Fruit fly (Drosophila melanogaster): ENCODE results near the gene cana.

The cana gene

dm6 chr2L:11269632-11269965 lies at the start of gene cana:
TSS of gene cana (plus strand) at chr2L:11269780.
- TF ChIP-seq psq (optimal IDR thresholded peaks at IDR 0.05), result no peak
- no peak for TF ChIP-seq pan (optimal IDR thresholded peaks at IDR 0.05)
- no peak for TF ChIP-seq Dll (optimal IDR thresholded peaks at IDR 0.05)
- no peak for TF ChIP-seq CG8478 (optimal IDR thresholded peaks at IDR 0.05)

- TF ChIP-seq usp (GFP tag; optimal IDR thresholded peaks at IDR 0.05) (no peak), EcR (GFP tag; optimal IDR thresholded peaks at IDR 0.05) (no peak)
These were observed 48.8 kb upstream of the cana start for dm6 chr2L:11220783-11221182.

- peak; percentile 60 for TF ChIP-seq Dll (optimal IDR thresholded peaks at IDR 0.05)
- TF ChIP-seq EcR (GFP tag; optimal IDR thresholded peaks at IDR 0.05), result no peak
These were observed 48.3 kb upstream of the cana start for dm6 chr2L:11221296-11221698.

- TF ChIP-seq usp (GFP tag; optimal IDR thresholded peaks at IDR 0.05) (no peak), EcR (GFP tag; optimal IDR thresholded peaks at IDR 0.05) (no peak), Dll (optimal IDR thresholded peaks at IDR 0.05) (no peak), CG8478 (optimal IDR thresholded peaks at IDR 0.05) (no peak), psq (optimal IDR thresholded peaks at IDR 0.05) (no peak), pan (optimal IDR thresholded peaks at IDR 0.05) (no peak)
These were observed 47.5 kb upstream of the cana start for dm6 chr2L:11222079-11222478.

dm6 chr2L:11224443-11224842 lies 45.1 kb upstream of the cana start:
- TF ChIP-seq psq (optimal IDR thresholded peaks at IDR 0.05) (no peak), usp (GFP tag; optimal IDR thresholded peaks at IDR 0.05) (no peak), Dll (optimal IDR thresholded peaks at IDR 0.05) (no peak), EcR (GFP tag; optimal IDR thresholded peaks at IDR 0.05) (no peak), pan (optimal IDR thresholded peaks at IDR 0.05) (no peak), CG8478 (optimal IDR thresholded peaks at IDR 0.05) (no peak)

- TF ChIP-seq pan (optimal IDR thresholded peaks at IDR 0.05), result no peak
- TF ChIP-seq Dll (optimal IDR thresholded peaks at IDR 0.05), result no peak
- no peak for TF ChIP-seq usp (GFP tag; optimal IDR thresholded peaks at IDR 0.05)
- TF ChIP-seq CG8478 (optimal IDR thresholded peaks at IDR 0.05), result no peak
- no peak for TF ChIP-seq psq (optimal IDR thresholded peaks at IDR 0.05)
- TF ChIP-seq EcR (GFP tag; optimal IDR thresholded peaks at IDR 0.05), result no peak
These were observed 43.5 kb upstream of the cana start for dm6 chr2L:11226035-11226434.

dm6 chr2L:11227258-11227657 lies 42.3 kb upstream of the cana start:
- no peak for TF ChIP-seq CG8478 (optimal IDR thresholded peaks at IDR 0.05)
- no peak for TF ChIP-seq Dll (optimal IDR thresholded peaks at IDR 0.05)
- no peak for TF ChIP-seq pan (optimal IDR thresholded peaks at IDR 0.05)
- TF ChIP-seq usp (GFP tag; optimal IDR thresholded peaks at IDR 0.05), result no peak

- TF ChIP-seq CG8478 (optimal IDR thresholded peaks at IDR 0.05) (no peak), psq (optimal IDR thresholded peaks at IDR 0.05) (no peak), EcR (GFP tag; optimal IDR thresholded peaks at IDR 0.05) (no peak), usp (GFP tag; optimal IDR thresholded peaks at IDR 0.05) (no peak), pan (optimal IDR thresholded peaks at IDR 0.05) (no peak), Dll (optimal IDR thresholded peaks at IDR 0.05) (no peak)
These were observed 41.5 kb upstream of the cana start for dm6 chr2L:11228039-11228438.

dm6 chr2L:11228909-11229574 lies 40.5 kb upstream of the cana start:
- TF ChIP-seq psq (optimal IDR thresholded peaks at IDR 0.05) (no peak), pan (optimal IDR thresholded peaks at IDR 0.05) (no peak), EcR (GFP tag; optimal IDR thresholded peaks at IDR 0.05) (no peak), usp (GFP tag; optimal IDR thresholded peaks at IDR 0.05) (no peak), CG8478 (optimal IDR thresholded peaks at IDR 0.05) (no peak), Dll (optimal IDR thresholded peaks at IDR 0.05) (no peak)

- TF ChIP-seq usp (GFP tag; optimal IDR thresholded peaks at IDR 0.05) (no peak), pan (optimal IDR thresholded peaks at IDR 0.05) (no peak), psq (optimal IDR thresholded peaks at IDR 0.05) (no peak), Dll (optimal IDR thresholded peaks at IDR 0.05) (no peak), EcR (GFP tag; optimal IDR thresholded peaks at IDR 0.05) (no peak), CG8478 (optimal IDR thresholded peaks at IDR 0.05) (no peak)
These were observed 34.0 kb upstream of the cana start for dm6 chr2L:11235534-11235933.

dm6 chr2L:11236364-11236763 lies 33.2 kb upstream of the cana start:
- TF ChIP-seq Dll (optimal IDR thresholded peaks at IDR 0.05) (no peak), EcR (GFP tag; optimal IDR thresholded peaks at IDR 0.05) (no peak), psq (optimal IDR thresholded peaks at IDR 0.05) (no peak), pan (optimal IDR thresholded peaks at IDR 0.05) (no peak), usp (GFP tag; optimal IDR thresholded peaks at IDR 0.05) (no peak), CG8478 (optimal IDR thresholded peaks at IDR 0.05) (no peak)

dm6 chr2L:11243912-11244311 lies 25.7 kb upstream of the cana start:
- TF ChIP-seq CG8478 (optimal IDR thresholded peaks at IDR 0.05), result no peak
- no peak for TF ChIP-seq psq (optimal IDR thresholded peaks at IDR 0.05)
- no peak for TF ChIP-seq EcR (GFP tag; optimal IDR thresholded peaks at IDR 0.05)
- TF ChIP-seq pan (optimal IDR thresholded peaks at IDR 0.05), result no peak
- TF ChIP-seq usp (GFP tag; optimal IDR thresholded peaks at IDR 0.05), result no peak
- no peak for TF ChIP-seq Dll (optimal IDR thresholded peaks at IDR 0.05)

dm6 chr2L:11247730-11248129 lies 21.9 kb upstream of the cana start:
- TF ChIP-seq psq (optimal IDR thresholded peaks at IDR 0.05) (no peak), usp (GFP tag; optimal IDR thresholded peaks at IDR 0.05) (no peak), Dll (optimal IDR thresholded peaks at IDR 0.05) (no peak), EcR (GFP tag; optimal IDR thresholded peaks at IDR 0.05) (no peak), CG8478 (optimal IDR thresholded peaks at IDR 0.05) (no peak), pan (optimal IDR thresholded peaks at IDR 0.05) (no peak)
